Fruit fly (Drosophila melanogaster) whole organism, embryonic: ENCODE data around the gene hop.
A peak's percentile ranks its signal among the peaks of the same experiment; 100 is the strongest.

Experiments
- Aef1 ChIP-seq: fragments of 200-800 bp; sonication (Bioruptor generic); IDR thresholded peaks from 3 replicates; pipeline ENCODE4 v1.3.6; 2022; ENCODE audit warnings: missing biosample characterization, missing genetic modification characterization
- Asciz ChIP-seq: fragments of 200-800 bp; sonication (Bioruptor generic); optimal IDR thresholded peaks from 2 replicates; lab custom pipeline; 2017; ENCODE audit warnings: missing biosample characterization, mild to moderate bottlenecking, missing genetic modification characterization, missing genetic modification reagents
- Bdp1 ChIP-seq: fragments of 200-800 bp; sonication (Bioruptor generic); optimal IDR thresholded peaks from 3 replicates; lab custom pipeline; 2016; ENCODE audit warnings: missing biosample characterization, missing genetic modification characterization
- BtbVII ChIP-seq: fragments of 200-800 bp; sonication (Bioruptor generic); optimal IDR thresholded peaks from 3 replicates; lab custom pipeline; 2017; ENCODE audit warnings: missing biosample characterization, mild to moderate bottlenecking, missing genetic modification characterization
- CG10267 ChIP-seq: fragments of 200-800 bp; sonication (Bioruptor generic); optimal IDR thresholded peaks from 2 replicates; lab custom pipeline; 2018; ENCODE audit warnings: missing biosample characterization, mild to moderate bottlenecking, missing genetic modification characterization, moderate library complexity
- CG10543 ChIP-seq: fragments of 200-800 bp; sonication (Bioruptor generic); optimal IDR thresholded peaks from 3 replicates; lab custom pipeline; 2017; ENCODE audit warnings: missing biosample characterization, mild to moderate bottlenecking, missing genetic modification characterization, moderate library complexity
- CG11093 ChIP-seq: fragments of 200-800 bp; sonication (Bioruptor generic); IDR thresholded peaks from 3 replicates; pipeline ENCODE4 v1.3.6; 2022; ENCODE audit warnings: missing biosample characterization, missing genetic modification characterization
- CG12236 ChIP-seq: fragments of 200-800 bp; sonication (Bioruptor generic); optimal IDR thresholded peaks from 2 replicates; lab custom pipeline; 2016; ENCODE audit warnings: missing biosample characterization, missing genetic modification characterization
- CG12391 ChIP-seq: fragments of 200-800 bp; sonication (Bioruptor generic); optimal IDR thresholded peaks from 3 replicates; lab custom pipeline; 2018; ENCODE audit warnings: missing biosample characterization, mild to moderate bottlenecking, missing genetic modification characterization, moderate library complexity
- CG15696 ChIP-seq: fragments of 200-800 bp; sonication (Bioruptor generic); optimal IDR thresholded peaks from 2 replicates; lab custom pipeline; 2019; ENCODE audit warnings: missing biosample characterization, mild to moderate bottlenecking, missing genetic modification characterization, moderate library complexity
- CG17802 ChIP-seq: fragments of 200-800 bp; sonication (Bioruptor generic); optimal IDR thresholded peaks from 2 replicates; lab custom pipeline; 2018; ENCODE audit warnings: missing biosample characterization, mild to moderate bottlenecking, missing genetic modification characterization, moderate library complexity
- CG2199 ChIP-seq: fragments of 200-800 bp; sonication (Bioruptor generic); IDR thresholded peaks from 3 replicates; pipeline ENCODE4 v1.3.6; 2022; ENCODE audit warnings: missing biosample characterization, missing genetic modification characterization
- CG30431 ChIP-seq: fragments of 200-800 bp; sonication (Bioruptor generic); optimal IDR thresholded peaks from 2 replicates; lab custom pipeline; 2017; ENCODE audit warnings: missing biosample characterization, missing genetic modification characterization
- CG4328 ChIP-seq: fragments of 200-800 bp; sonication (Bioruptor generic); optimal IDR thresholded peaks from 3 replicates; lab custom pipeline; 2017; ENCODE audit warnings: missing biosample characterization, missing genetic modification reagents, missing genetic modification characterization
- CG4854 ChIP-seq: fragments of 200-800 bp; sonication (Bioruptor generic); optimal IDR thresholded peaks from 2 replicates; lab custom pipeline; 2016; ENCODE audit warnings: missing biosample characterization, missing genetic modification characterization, inconsistent platforms
- CG5180 ChIP-seq: fragments of 200-800 bp; sonication (Bioruptor generic); optimal IDR thresholded peaks from 3 replicates; lab custom pipeline; 2017; ENCODE audit warnings: missing biosample characterization, missing genetic modification characterization, mild to moderate bottlenecking, moderate library complexity, missing genetic modification reagents
- CG5953 ChIP-seq: fragments of 200-800 bp; sonication (Bioruptor generic); IDR thresholded peaks from 2 replicates; pipeline ENCODE4 v1.3.6; 2022; ENCODE audit warnings: missing biosample characterization, missing genetic modification characterization
- CG6175 ChIP-seq: fragments of 200-800 bp; sonication (Bioruptor generic); IDR thresholded peaks from 3 replicates; pipeline ENCODE4 v1.3.6; 2022; ENCODE audit warnings: missing biosample characterization, missing genetic modification characterization
- CG6272 ChIP-seq: fragments of 200-800 bp; sonication (Bioruptor generic); IDR thresholded peaks from 2 replicates; pipeline ENCODE4 v1.3.6; 2022; ENCODE audit warnings: missing biosample characterization, missing genetic modification characterization
- CG6765 ChIP-seq: fragments of 200-800 bp; sonication (Bioruptor generic); optimal IDR thresholded peaks from 3 replicates; lab custom pipeline; 2017; ENCODE audit warnings: missing biosample characterization, mild to moderate bottlenecking, missing genetic modification characterization
- CG7271 ChIP-seq: fragments of 200-800 bp; sonication (Bioruptor generic); optimal IDR thresholded peaks from 2 replicates; lab custom pipeline; 2018; ENCODE audit warnings: missing biosample characterization, mild to moderate bottlenecking, missing genetic modification characterization, moderate library complexity
- CG9609 ChIP-seq: fragments of 200-800 bp; sonication (Bioruptor generic); optimal IDR thresholded peaks from 3 replicates; lab custom pipeline; 2016; ENCODE audit warnings: missing biosample characterization, missing genetic modification characterization
- CG9817 ChIP-seq: fragments of 200-800 bp; sonication (Bioruptor generic); optimal IDR thresholded peaks from 2 replicates; lab custom pipeline; 2018; ENCODE audit warnings: missing biosample characterization, mild to moderate bottlenecking, missing genetic modification characterization, moderate library complexity
- Doc3 ChIP-seq: fragments of 200-800 bp; sonication (Bioruptor generic); IDR thresholded peaks from 3 replicates; pipeline ENCODE4 v1.3.6; 2022; ENCODE audit warnings: missing biosample characterization, missing genetic modification characterization; ENCODE audit not compliant: partially characterized antibody
- Drgx ChIP-seq: fragments of 200-800 bp; sonication (Bioruptor generic); IDR thresholded peaks from 2 replicates; pipeline ENCODE4 v1.3.6; 2022; ENCODE audit warnings: missing biosample characterization, missing genetic modification characterization
- Hmx ChIP-seq: fragments of 200-800 bp; sonication (Bioruptor generic); optimal IDR thresholded peaks from 2 replicates; lab custom pipeline; 2016; ENCODE audit warnings: missing biosample characterization, missing genetic modification characterization
- MTF-1 ChIP-seq: fragments of 200-800 bp; sonication (Bioruptor generic); optimal IDR thresholded peaks from 2 replicates; lab custom pipeline; 2018; ENCODE audit warnings: missing biosample characterization, mild to moderate bottlenecking, missing genetic modification characterization, borderline replicate concordance
- Mad ChIP-seq: fragments of 200-800 bp; sonication (Bioruptor generic); optimal IDR thresholded peaks from 2 replicates; lab custom pipeline; 2016; ENCODE audit warnings: missing biosample characterization, missing genetic modification characterization
- NC2α ChIP-seq: fragments of 200-800 bp; sonication (Bioruptor generic); optimal IDR thresholded peaks from 2 replicates; lab custom pipeline; 2016; ENCODE audit warnings: missing biosample characterization, missing genetic modification characterization
- Nf-YB ChIP-seq: fragments of 200-800 bp; sonication (Bioruptor generic); optimal IDR thresholded peaks from 3 replicates; lab custom pipeline; 2019; ENCODE audit warnings: missing biosample characterization, mild to moderate bottlenecking, missing genetic modification characterization, moderate library complexity
- Tbp ChIP-seq: fragments of >200 bp; optimal IDR thresholded peaks from 2 replicates; lab custom pipeline; 2018; ENCODE audit warnings: missing biosample characterization, missing genetic modification characterization
- abd-A ChIP-seq: fragments of 200-800 bp; sonication (Bioruptor generic); optimal IDR thresholded peaks from 3 replicates; lab custom pipeline; 2019; ENCODE audit warnings: missing biosample characterization, mild to moderate bottlenecking, missing genetic modification characterization, moderate library complexity
- amos ChIP-seq: fragments of 200-800 bp; sonication (Bioruptor generic); IDR thresholded peaks from 2 replicates; pipeline ENCODE4 v1.3.6; 2022; ENCODE audit warnings: missing biosample characterization, missing genetic modification characterization; ENCODE audit not compliant: partially characterized antibody
- dmrt99B ChIP-seq: fragments of 200-800 bp; sonication (Bioruptor generic); optimal IDR thresholded peaks from 2 replicates; lab custom pipeline; 2018; ENCODE audit warnings: missing biosample characterization, mild to moderate bottlenecking, missing genetic modification characterization, moderate library complexity
- ems ChIP-seq: fragments of 200-800 bp; sonication (Bioruptor generic); optimal IDR thresholded peaks from 3 replicates; lab custom pipeline; 2016; ENCODE audit warnings: missing biosample characterization, missing genetic modification characterization
- eyg ChIP-seq: fragments of 200-800 bp; sonication (Bioruptor generic); optimal IDR thresholded peaks from 3 replicates; lab custom pipeline; 2016; ENCODE audit warnings: missing biosample characterization, missing genetic modification characterization
- fd3F ChIP-seq: fragments of 200-800 bp; sonication (Bioruptor generic); optimal IDR thresholded peaks from 2 replicates; lab custom pipeline; 2018; ENCODE audit warnings: missing biosample characterization, mild to moderate bottlenecking, missing genetic modification characterization, moderate library complexity
- fu2 ChIP-seq: fragments of 200-800 bp; sonication (Bioruptor generic); optimal IDR thresholded peaks from 2 replicates; lab custom pipeline; 2016; ENCODE audit warnings: missing biosample characterization, missing genetic modification characterization
- gsb ChIP-seq: fragments of 200-800 bp; sonication (Bioruptor generic); IDR thresholded peaks from 2 replicates; pipeline ENCODE4 v1.3.6; 2022; ENCODE audit warnings: missing biosample characterization, missing genetic modification characterization
- inv ChIP-seq: fragments of 200-800 bp; sonication (Bioruptor generic); IDR thresholded peaks from 2 replicates; pipeline ENCODE4 v1.3.6; 2022; ENCODE audit warnings: missing biosample characterization, missing genetic modification characterization; ENCODE audit not compliant: partially characterized antibody
- maf-S ChIP-seq: fragments of 200-800 bp; sonication (Bioruptor generic); optimal IDR thresholded peaks from 2 replicates; lab custom pipeline; 2016; ENCODE audit warnings: missing biosample characterization, missing genetic modification characterization
- onecut ChIP-seq: fragments of 200-800 bp; sonication (Bioruptor generic); IDR thresholded peaks from 2 replicates; pipeline ENCODE4 v1.3.6; 2022; ENCODE audit warnings: missing biosample characterization, missing genetic modification characterization
- p53 ChIP-seq: fragments of 200-800 bp; sonication (Bioruptor generic); optimal IDR thresholded peaks from 2 replicates; lab custom pipeline; 2016; ENCODE audit warnings: missing biosample characterization, missing genetic modification characterization
- pan ChIP-seq, 4 experiments: fragments of >200 bp in 3 of 4; fragments of 200-800 bp in 1 of 4; sonication (Bioruptor generic) in 1 of 4; optimal IDR thresholded peaks in 3 of 4; IDR thresholded peaks in 1 of 4; 2 replicates each; pipeline versions ENCODE4 v1.3.6 to Lab custom; 2017 to 2022; ENCODE audit warnings: missing biosample characterization in 2 of 4, missing genetic modification characterization in 2 of 4, mixed read lengths in 1 of 4
- pb ChIP-seq: fragments of 200-800 bp; sonication (Bioruptor generic); optimal IDR thresholded peaks from 3 replicates; lab custom pipeline; 2016; ENCODE audit warnings: missing biosample characterization, missing genetic modification characterization
- ro ChIP-seq: fragments of 200-800 bp; sonication (Bioruptor generic); IDR thresholded peaks from 2 replicates; pipeline ENCODE4 v1.3.6; 2022; ENCODE audit warnings: missing biosample characterization, missing genetic modification characterization
- slbo ChIP-seq: fragments of 200-800 bp; sonication (Bioruptor generic); IDR thresholded peaks from 2 replicates; pipeline ENCODE4 v1.3.6; 2022; ENCODE audit warnings: missing biosample characterization, missing genetic modification characterization
- sug ChIP-seq: fragments of 200-800 bp; optimal IDR thresholded peaks from 2 replicates; lab custom pipeline; 2019; ENCODE audit warnings: missing biosample characterization, mild to moderate bottlenecking, missing genetic modification characterization, moderate library complexity
- vfl ChIP-seq: fragments of 200-800 bp; sonication (Bioruptor generic); optimal IDR thresholded peaks from 2 replicates; lab custom pipeline; 2016; ENCODE audit warnings: missing biosample characterization, missing genetic modification characterization
- zen2 ChIP-seq: fragments of 200-800 bp; sonication (Bioruptor generic); IDR thresholded peaks from 3 replicates; pipeline ENCODE4 v1.3.6; 2022; ENCODE audit warnings: missing biosample characterization, missing genetic modification characterization; ENCODE audit not compliant: partially characterized antibody

hop gene

dm6 chrX:11384023-11384444 lies 16.1 kb upstream of the hop start (continued):
- peak; percentile 9 for TF ChIP-seq MTF-1 (GFP tag; lab: Kevin White, UChicago)
- no peak for TF ChIP-seq CG9609 (GFP tag; lab: Kevin White, UChicago)
- TF ChIP-seq gsb (GFP tag; lab: Robert Waterston, UW): peak; percentile 62
- TF ChIP-seq onecut: peak; percentile 51
- peak; percentile 41 for TF ChIP-seq CG4854 (GFP tag; lab: Kevin White, UChicago)
- TF ChIP-seq BtbVII: peak; percentile 73
- TF ChIP-seq CG9817 (tag; lab: Kevin White, UChicago): peak; percentile 75
- peak; percentile 77 for TF ChIP-seq Aef1 (GFP tag; lab: Robert Waterston, UW)
- TF ChIP-seq CG11093: peak; percentile 56; the same call in 1 of the 3 replicates
- no peak for TF ChIP-seq eyg
- TF ChIP-seq Asciz (GFP tag; lab: Kevin White, UChicago): peak; percentile 16
- TF ChIP-seq fd3F (GFP tag; lab: Kevin White, UChicago): peak; percentile 73
- no peak for TF ChIP-seq NC2α (GFP tag; lab: Kevin White, UChicago)
- TF ChIP-seq abd-A (tag; lab: Kevin White, UChicago): no peak
- no peak for TF ChIP-seq CG7271
- peak; percentile 40 for TF ChIP-seq maf-S
- TF ChIP-seq pan (optimal IDR thresholded peaks at IDR 0.05; lab: Kevin White, UChicago): no peak
- TF ChIP-seq pan (GFP tag; optimal IDR thresholded peaks at IDR 0.05 in 1 of 2, IDR thresholded peaks at IDR 0.05 in 1 of 2): peak in 1 of 2 experiments; percentile 77
- peak; percentile 27 for TF ChIP-seq Bdp1 (GFP tag; lab: Kevin White, UChicago)
- peak; percentile 64 for TF ChIP-seq CG6765 (GFP tag; lab: Kevin White, UChicago)
- TF ChIP-seq CG12236: no peak
- TF ChIP-seq ems (GFP tag; lab: Kevin White, UChicago): peak; percentile 62
- TF ChIP-seq CG12391 (tag; lab: Kevin White, UChicago): peak; percentile 51
- TF ChIP-seq ro (GFP tag; lab: Robert Waterston, UW): peak; percentile 43; the same call in 1 of the 2 replicates
- TF ChIP-seq CG15696: no peak
- no peak for TF ChIP-seq CG5953 (GFP tag; lab: Robert Waterston, UW)
- peak; percentile 31 for TF ChIP-seq CG10267 (tag; lab: Kevin White, UChicago)
- no peak for TF ChIP-seq p53 (GFP tag; lab: Kevin White, UChicago)
- TF ChIP-seq Drgx (GFP tag; lab: Robert Waterston, UW): peak; percentile 66
- no peak for TF ChIP-seq CG5180 (GFP tag; lab: Kevin White, UChicago)
- TF ChIP-seq CG10543 (GFP tag; lab: Kevin White, UChicago): peak; percentile 62
- TF ChIP-seq dmrt99B: peak; percentile 76
- no peak for TF ChIP-seq Mad (GFP tag; lab: Kevin White, UChicago)
- TF ChIP-seq CG17802 (tag; lab: Kevin White, UChicago): no peak
- no peak for TF ChIP-seq Nf-YB (GFP tag; lab: Kevin White, UChicago)
- peak; percentile 92 for TF ChIP-seq slbo (GFP tag; lab: Robert Waterston, UW)
- TF ChIP-seq CG4328 (GFP tag; lab: Kevin White, UChicago): peak; percentile 33
- no peak for TF ChIP-seq pb (GFP tag; lab: Kevin White, UChicago)
- peak; percentile 47 for TF ChIP-seq vfl (GFP tag; lab: Kevin White, UChicago)
- no peak for TF ChIP-seq Tbp (GFP tag; lab: Kevin White, UChicago)
- TF ChIP-seq CG6175: 0 out of 3 replicates have a peak, but pooled peaks have one; percentile 25
- no peak for TF ChIP-seq CG2199 (GFP tag; lab: Robert Waterston, UW)
- no peak for TF ChIP-seq Doc3 (GFP tag; lab: Robert Waterston, UW)
- TF ChIP-seq fu2 (GFP tag; lab: Kevin White, UChicago): peak; percentile 9
- peak; percentile 16 for TF ChIP-seq CG30431 (GFP tag; lab: Kevin White, UChicago)
- no peak for TF ChIP-seq Hmx (GFP tag; lab: Kevin White, UChicago)
- no peak for TF ChIP-seq amos (GFP tag; lab: Robert Waterston, UW)
- 0 out of 2 replicates have a peak, but pooled peaks have one; percentile 57 for TF ChIP-seq CG6272 (GFP tag; lab: Robert Waterston, UW)
- no peak for TF ChIP-seq inv (GFP tag; lab: Robert Waterston, UW)
- TF ChIP-seq zen2 (GFP tag; lab: Robert Waterston, UW): no peak
- TF ChIP-seq sug: peak; percentile 60
